Worm (Caenorhabditis elegans) whole organism, L4/young adult: ENCODE results near the gene lips-13.

Experiments
- W03F9.2 ChIP-seq: fragments of 150-350 bp; optimal IDR thresholded peaks from 2 replicates; lab custom pipeline; 2014; ENCODE audit warnings: missing biosample characterization, missing genetic modification characterization
- dao-5 ChIP-seq: sonication (generic microtip); optimal IDR thresholded peaks from 2 replicates; lab custom pipeline; 2016; ENCODE audit warnings: missing genotype, missing genetic modification characterization, moderate library complexity, missing compliant biosample characterization
- him-1 ChIP-seq: sonication (generic microtip); optimal IDR thresholded peaks from 2 replicates; lab custom pipeline; 2016; ENCODE audit warnings: missing genotype, missing genetic modification reagents, missing genetic modification characterization, missing compliant biosample characterization

Gene lips-13

DNA sequence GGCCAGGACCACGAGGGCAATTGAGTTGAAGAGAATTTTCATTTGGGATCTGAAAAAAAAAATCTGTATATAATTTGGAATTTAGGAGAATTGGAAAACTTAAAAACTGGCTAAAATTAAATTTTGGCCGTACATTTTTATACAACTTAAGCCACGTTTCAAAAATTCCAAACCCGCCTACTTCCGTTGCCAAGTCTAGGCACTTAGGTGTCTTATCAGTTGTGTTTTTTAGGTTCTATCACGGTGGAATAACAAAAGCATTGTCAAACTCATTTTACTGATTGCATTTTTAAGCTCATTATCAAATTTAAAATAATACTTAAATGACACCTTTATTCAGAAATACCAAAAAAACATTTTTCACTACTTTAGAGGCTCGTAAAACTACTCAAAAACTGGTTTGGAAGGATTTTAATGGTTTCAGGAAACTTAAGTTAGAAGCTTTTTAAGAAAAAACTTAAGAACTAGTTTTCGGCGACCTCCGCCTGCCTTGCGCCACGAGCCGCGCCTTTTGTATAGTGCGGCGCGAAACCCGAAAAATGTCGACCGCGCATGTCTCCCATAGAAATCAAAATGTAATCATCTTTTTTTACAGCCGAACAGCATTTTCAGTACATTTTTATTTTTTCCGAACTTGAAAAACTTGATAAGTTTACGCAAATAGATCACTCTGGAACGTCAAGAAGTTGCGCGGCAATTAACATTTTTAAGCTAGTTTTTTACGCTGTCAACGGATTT is at the start of gene lips-13:
Gene lips-13, minus strand, starts transcription at position 51 of the 738 bp plus-strand sequence.
- TF ChIP-seq him-1 (tag; lab: Kevin White, UChicago) (no peak), dao-5 (tag; lab: Kevin White, UChicago) (no peak), W03F9.2 (tag; lab: Kevin White, UChicago) (no peak)

DNA sequence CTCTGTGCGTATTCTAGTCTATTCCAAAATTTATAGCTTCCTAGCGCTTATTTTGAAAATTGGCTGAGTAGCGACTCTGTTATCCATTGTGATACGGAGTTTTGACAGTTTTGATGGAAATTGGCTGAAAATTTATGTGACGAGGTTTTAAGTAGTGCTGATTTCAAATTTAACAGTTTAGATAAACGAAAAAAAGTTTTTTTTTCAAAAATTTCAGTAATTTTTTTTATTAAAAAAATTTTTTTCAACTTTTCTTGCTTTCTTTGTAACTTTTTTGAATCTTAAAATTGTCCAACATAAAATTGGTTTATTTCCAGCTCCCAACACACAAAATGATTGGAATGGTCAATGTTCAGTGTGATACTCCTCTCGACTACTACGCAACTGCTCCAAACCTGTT is 45.4 kb upstream of the lips-13 start, which contains the start of gene T23F4.2:
Gene T23F4.2, plus strand, starts transcription at position 301 of the 400 bp plus-strand sequence.
- no peak for TF ChIP-seq dao-5 (tag; lab: Kevin White, UChicago)
- TF ChIP-seq W03F9.2 (tag; lab: Kevin White, UChicago) = no peak
- no peak for TF ChIP-seq him-1 (tag; lab: Kevin White, UChicago)

DNA sequence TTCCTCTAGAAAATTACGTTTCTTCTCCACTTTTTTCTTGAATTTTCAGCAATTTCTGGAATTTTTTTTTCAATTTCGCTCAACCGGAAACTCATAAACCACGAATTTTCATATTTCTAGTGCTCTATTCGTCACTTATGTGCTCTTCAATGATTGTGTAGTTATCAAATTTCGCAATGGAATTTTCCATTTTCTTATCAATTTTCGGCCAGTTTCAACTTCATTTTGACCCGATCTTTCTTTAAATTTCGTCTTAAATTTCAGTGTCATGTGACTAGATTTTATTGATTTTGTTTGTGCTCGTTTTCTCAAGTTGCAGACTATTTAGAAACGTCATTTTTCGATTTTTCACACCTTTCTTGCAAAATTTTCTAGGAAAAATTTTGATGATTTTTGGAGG is 41.9 kb upstream of the lips-13 start:
- TF ChIP-seq dao-5 (tag; lab: Kevin White, UChicago) (no peak), him-1 (tag; lab: Kevin White, UChicago) (no peak), W03F9.2 (tag; lab: Kevin White, UChicago) (no peak)

DNA sequence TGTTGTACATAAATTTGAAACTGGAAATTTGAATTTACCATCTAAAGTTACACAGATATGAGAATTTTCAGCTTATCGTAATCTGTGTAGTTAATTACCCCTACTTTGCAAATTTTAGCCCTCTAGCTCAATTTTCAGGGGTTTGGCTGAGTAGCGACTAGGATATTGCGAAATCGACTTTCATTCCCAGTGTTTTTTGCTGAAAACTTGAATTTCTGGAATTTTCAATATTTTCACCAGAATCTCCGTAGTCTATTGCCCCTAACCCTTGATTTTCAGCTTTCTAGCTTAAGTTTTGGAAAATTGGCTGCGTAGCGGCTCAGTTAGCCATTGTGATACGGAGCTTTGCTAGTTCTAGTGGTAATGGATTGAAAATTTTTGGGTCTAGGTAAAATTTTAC is 39.3 kb upstream of the lips-13 start:
- TF ChIP-seq W03F9.2 (tag; lab: Kevin White, UChicago) (no peak), dao-5 (tag; lab: Kevin White, UChicago) (no peak), him-1 (tag; lab: Kevin White, UChicago) (no peak)

DNA sequence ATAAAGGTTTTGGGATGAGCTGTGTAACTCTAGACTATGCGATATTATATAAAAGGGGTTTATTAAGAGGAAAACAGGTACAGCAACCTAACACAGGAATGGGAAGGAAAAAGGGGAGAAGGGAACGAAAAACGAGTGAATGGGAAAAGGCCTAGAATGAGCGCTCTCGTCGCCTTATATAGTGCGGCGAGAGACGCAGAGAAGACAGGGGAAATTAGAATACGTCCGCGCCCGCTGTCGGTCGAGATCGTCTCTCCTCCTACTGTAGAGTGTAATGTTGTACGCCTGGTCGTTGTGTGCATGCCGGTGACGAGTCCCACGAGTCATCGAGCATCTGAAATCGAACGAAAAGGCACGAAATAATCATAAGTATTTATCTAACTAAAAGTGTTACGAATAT is 35.5 kb upstream of the lips-13 start:
- no peak for TF ChIP-seq him-1 (tag; lab: Kevin White, UChicago)
- no peak for TF ChIP-seq dao-5 (tag; lab: Kevin White, UChicago)
- TF ChIP-seq W03F9.2 (tag; lab: Kevin White, UChicago) = no peak

DNA sequence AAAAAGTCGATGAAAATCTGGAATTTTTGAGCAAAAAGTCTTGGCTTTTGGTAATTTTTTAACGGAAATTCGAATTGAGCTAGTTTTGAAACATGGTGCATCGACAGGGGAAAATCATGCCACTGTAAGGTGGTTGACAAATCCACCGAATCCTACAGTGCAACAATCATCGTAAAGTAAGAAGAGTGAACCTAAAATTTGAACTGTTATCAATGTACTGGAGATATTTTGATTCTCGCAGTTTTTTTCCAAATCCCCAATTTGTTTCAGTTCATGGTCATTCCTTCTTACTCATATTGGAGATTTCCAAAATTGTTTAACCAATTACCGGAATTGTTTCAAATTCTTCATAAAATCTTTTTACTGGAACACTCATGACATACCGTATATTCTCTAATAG is 34.9 kb upstream of the lips-13 start:
- TF ChIP-seq him-1 (tag; lab: Kevin White, UChicago) = no peak
- no peak for TF ChIP-seq dao-5 (tag; lab: Kevin White, UChicago)
- no peak for TF ChIP-seq W03F9.2 (tag; lab: Kevin White, UChicago)

DNA sequence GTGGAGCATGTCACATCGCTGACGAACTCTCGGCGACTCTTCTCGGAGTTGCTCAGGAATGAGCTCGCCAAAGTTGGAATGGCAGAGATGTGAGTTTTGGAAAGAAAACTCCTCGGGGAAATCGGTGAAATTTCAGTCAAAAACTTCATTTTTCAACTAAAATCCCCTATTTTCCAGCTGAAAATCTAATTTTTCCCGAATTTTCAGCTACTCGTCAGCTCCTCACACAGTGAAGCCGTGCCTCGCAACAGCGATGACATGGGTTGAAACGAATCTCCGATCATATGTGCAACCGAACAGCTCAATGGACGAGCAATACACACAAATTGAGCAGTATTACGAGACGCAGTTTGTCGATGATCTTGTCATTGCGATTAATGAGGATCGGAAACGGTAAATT is 34.0 kb upstream of the lips-13 start:
- TF ChIP-seq him-1 (tag; lab: Kevin White, UChicago) (no peak), W03F9.2 (tag; lab: Kevin White, UChicago) (no peak), dao-5 (tag; lab: Kevin White, UChicago) (no peak)

DNA sequence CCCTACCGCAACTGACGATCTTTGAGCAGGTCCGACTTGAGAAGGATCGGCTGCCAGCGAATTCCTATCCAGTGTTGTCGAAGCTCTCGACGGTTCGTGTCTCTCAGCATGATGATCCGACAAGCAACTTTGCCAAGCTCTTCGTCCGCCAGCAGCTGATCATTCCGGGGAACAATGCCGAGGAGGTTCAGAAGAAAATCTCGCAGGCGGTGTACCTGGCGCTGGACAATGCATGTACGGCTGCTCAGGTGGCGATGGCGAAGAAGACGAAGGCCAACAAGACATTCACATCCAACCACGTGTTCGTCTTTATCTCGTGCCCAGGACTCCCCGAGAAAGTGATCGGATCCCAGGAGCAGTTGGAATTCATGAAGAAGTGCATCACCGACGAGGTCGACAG is 31.5 kb upstream of the lips-13 start:
- TF ChIP-seq him-1 (tag; lab: Kevin White, UChicago) (no peak), dao-5 (tag; lab: Kevin White, UChicago) (no peak), W03F9.2 (tag; lab: Kevin White, UChicago) (no peak)

DNA sequence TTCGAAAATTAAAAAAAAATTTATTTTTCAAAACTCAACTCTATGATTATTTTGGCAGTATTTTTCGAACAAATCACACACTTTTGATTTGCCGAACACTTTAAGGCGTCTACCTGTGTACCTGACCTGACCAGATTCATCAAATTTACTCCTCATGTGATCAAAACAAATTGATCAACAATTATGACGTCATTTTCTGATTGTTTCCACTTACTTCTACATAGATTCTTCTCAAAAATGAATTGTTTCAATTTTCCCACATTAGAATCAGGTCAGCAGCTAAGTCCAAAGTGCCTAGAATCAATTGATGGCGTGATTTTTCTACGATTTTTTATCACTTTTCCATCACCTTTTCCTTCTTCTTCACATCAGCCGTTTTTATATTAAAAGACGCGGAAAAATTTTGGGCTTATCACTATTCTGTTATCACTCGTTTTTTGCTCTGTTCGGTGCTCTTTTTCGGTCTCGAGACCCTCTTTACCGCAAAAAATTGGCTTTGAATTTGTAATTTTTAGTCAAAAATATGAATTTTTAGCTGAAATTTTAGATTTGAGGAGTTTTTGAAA is 25.4 kb upstream of the lips-13 start:
- TF ChIP-seq W03F9.2 (tag; lab: Kevin White, UChicago) (no peak), him-1 (tag; lab: Kevin White, UChicago) (no peak), dao-5 (tag; lab: Kevin White, UChicago) (no peak)

DNA sequence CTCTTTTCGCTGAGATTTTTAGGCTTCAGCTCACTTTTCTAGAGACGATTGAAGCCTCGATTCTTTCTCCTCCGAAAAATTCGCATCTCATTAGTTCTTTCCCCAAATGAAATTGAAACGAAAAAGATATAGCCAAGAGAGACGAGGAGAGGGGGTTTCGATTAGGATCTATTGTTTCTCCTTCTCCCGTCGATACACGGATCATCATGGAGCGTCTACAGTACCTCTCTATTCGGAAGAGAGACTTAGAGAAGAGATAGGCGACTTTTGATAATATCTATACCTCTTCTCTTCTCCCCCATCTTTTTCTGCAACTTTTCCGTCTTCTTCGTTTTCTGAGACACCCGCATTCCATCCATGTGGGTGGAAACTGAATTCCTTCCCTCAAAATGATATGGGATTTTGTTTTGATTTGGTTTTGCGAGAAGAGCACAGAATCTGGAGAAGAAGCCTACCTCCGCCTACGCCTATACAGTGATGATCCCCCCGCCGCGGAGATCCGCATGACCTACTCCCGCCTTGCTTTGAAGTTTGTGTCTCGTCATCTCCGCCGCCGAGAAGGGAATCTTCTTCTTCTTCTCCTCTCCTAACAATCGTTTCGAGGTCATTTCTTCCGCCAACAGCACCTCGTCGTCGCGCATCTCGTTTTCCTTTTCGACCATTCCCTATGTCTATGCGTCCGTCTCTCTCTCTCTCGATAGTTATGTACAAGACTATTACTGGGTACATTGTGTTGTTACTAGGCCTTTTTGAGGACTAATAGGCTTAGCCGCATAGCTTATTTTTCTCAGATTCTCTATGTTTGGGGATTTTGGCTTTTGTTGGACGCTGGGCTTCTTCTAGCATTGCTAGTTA is 24.1 kb upstream of the lips-13 start:
- TF ChIP-seq dao-5 (tag; lab: Kevin White, UChicago) (no peak), W03F9.2 (tag; lab: Kevin White, UChicago) (no peak), him-1 (tag; lab: Kevin White, UChicago) (no peak)

DNA sequence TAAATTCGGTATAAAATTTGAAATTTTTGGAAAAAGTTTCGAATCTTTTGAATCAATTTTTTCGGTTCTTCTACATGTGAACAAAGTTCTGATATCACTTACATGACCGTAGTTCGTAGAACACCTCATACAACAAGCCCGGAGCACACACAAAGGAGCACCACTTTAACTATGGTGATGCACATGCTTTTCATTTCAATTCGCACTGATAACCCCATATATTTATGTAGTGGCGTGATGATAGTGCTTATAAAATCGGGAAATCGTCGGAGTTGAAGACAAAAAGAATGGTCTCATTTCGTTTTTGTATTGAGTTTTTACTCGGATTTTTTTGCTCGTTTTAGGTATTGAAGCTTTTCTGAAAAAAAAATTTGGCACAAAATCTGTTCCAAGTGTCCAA is 22.8 kb upstream of the lips-13 start, which contains the start of gene W09B6.4:
Gene W09B6.4, minus strand, starts transcription at position 151 of the 400 bp plus-strand sequence.
- TF ChIP-seq W03F9.2 (tag; lab: Kevin White, UChicago) (no peak), dao-5 (tag; lab: Kevin White, UChicago) (no peak), him-1 (tag; lab: Kevin White, UChicago) (no peak)

DNA sequence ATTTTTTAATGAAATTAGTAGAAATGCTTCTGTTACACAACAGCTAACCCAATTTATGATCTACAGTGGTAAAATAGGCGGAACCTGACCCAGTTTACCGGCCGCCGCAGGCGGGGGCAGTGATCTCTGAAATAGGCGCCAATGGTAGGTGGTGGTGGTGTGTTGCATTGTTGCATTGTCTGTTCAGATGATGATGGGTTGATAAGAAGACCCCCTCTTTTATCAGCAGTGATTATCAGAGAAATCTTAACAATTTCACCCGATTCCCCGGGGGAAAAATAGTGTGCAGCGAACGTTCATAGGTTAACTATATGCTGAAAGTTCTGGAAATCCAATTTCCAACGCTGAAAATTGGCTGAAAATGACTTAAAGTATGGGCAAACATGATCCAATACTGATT is 20.8 kb upstream of the lips-13 start:
- TF ChIP-seq dao-5 (tag; lab: Kevin White, UChicago) = no peak
- no peak for TF ChIP-seq him-1 (tag; lab: Kevin White, UChicago)
- no peak for TF ChIP-seq W03F9.2 (tag; lab: Kevin White, UChicago)

DNA sequence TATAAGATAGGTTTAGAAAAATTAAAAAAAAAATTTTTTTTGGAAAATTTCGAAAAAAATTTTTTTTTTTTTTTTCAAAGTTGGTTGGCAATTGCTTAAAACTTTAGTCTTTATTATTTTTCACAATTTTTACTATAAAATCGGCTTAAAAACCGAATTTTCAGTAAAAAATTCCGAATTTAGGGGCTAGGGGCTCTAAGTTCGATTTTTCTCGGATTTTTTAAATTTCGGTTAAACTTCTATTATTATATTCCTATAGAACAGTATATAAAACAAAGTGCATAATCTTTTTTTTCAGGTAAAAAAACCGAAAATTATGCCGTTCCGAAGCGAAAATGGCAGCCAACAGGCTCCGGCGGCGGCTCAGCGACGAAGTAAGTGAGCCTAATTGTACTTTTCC is 18.6 kb upstream of the lips-13 start, which contains the start of gene pod-2:
Gene pod-2, plus strand, starts transcription at position 301 of the 400 bp plus-strand sequence.
- TF ChIP-seq W03F9.2 (tag; lab: Kevin White, UChicago) = no peak
- no peak for TF ChIP-seq dao-5 (tag; lab: Kevin White, UChicago)
- no peak for TF ChIP-seq him-1 (tag; lab: Kevin White, UChicago)
